Fruit fly (Drosophila melanogaster): Measurements from ENCODE around the gene Cpr72Ea.

Cpr72Ea gene

DNA sequence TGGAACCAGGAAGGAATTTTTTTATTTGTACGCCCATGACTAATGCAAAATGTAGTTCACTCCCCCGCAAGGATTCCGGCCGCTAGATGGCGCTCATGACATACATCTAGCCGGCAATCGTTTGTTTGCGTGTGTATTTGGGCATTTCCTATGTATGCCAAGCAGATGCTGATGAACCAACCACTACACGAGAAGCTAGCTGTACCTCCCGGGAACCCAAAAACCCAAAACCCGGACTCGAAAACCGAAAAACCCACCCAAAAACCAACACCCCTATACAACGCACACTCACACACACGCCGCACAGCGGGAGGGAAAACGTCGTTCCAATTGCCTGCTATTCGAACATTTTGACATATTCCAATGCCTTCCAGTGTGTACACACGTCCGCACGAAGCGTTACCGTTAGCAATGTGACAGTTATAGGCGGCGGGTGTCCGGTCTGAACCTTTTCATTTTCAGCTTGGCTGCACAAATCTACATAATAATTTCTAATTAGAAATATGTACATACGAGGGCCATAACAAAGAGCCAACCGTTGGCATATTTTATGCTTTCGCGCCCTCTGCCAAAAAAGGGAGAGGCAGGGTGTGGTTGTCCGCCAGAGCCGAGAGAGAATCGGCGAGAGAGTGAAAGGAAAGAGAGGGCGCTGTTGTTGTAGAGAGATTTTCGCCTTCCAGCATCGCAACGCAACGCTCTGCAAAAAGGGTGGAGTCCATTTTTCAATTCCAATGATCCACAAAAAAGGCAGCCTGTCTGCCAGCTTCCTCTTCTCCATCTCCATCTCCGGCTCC lies 45.6 kb downstream of the Cpr72Ea start:
- TF ChIP-seq Kr (GFP tag; optimal IDR thresholded peaks at IDR 0.05) (peak; percentile 1), Dref (GFP tag; IDR thresholded peaks at IDR 0.05) (no peak), MBD-R2 (GFP tag; IDR thresholded peaks at IDR 0.05) (0 out of 2 replicates have a peak, but pooled peaks have one; percentile 13), Chrac-16 (GFP tag; optimal IDR thresholded peaks at IDR 0.05) (no peak), Mes4 (GFP tag; optimal IDR thresholded peaks at IDR 0.05) (no peak), CG32767 (GFP tag; IDR thresholded peaks at IDR 0.05) (peak; percentile 35), Rfx (GFP tag; IDR thresholded peaks at IDR 0.05) (no peak), cato (GFP tag; optimal IDR thresholded peaks at IDR 0.05; ENCODE audit: borderline replicate concordance) (no peak), Trl (optimal IDR thresholded peaks at IDR 0.05) (peak; percentile 72 to 76), Trl (GFP tag; optimal IDR thresholded peaks at IDR 0.05) (no peak), CG12942 (GFP tag; optimal IDR thresholded peaks at IDR 0.05) (no peak), CG11398 (GFP tag; optimal IDR thresholded peaks at IDR 0.05) (no peak), tap (tag; optimal IDR thresholded peaks at IDR 0.05) (no peak), fd96Cb (tag; optimal IDR thresholded peaks at IDR 0.05) (no peak), CG10321 (GFP tag; IDR thresholded peaks at IDR 0.05) (no peak), nau (GFP tag; optimal IDR thresholded peaks at IDR 0.05) (no peak), NC2β (GFP tag; optimal IDR thresholded peaks at IDR 0.05) (no peak), Nf-YC (tag; optimal IDR thresholded peaks at IDR 0.05) (peak; percentile 5), CG32772 (GFP tag; IDR thresholded peaks at IDR 0.05) (no peak), CG9876 (GFP tag; optimal IDR thresholded peaks at IDR 0.05) (no peak), Ets97D (GFP tag; optimal IDR thresholded peaks at IDR 0.05) (no peak), CG12104 (GFP tag; optimal IDR thresholded peaks at IDR 0.05) (no peak), D (optimal IDR thresholded peaks at IDR 0.05) (no peak), D (GFP tag; optimal IDR thresholded peaks at IDR 0.05) (no peak), h (optimal IDR thresholded peaks at IDR 0.05) (no peak), pros (GFP tag; optimal IDR thresholded peaks at IDR 0.05) (peak; percentile 64), nom (GFP tag; optimal IDR thresholded peaks at IDR 0.05) (no peak), CG1603 (tag; optimal IDR thresholded peaks at IDR 0.05) (no peak), CG8924 (tag; optimal IDR thresholded peaks at IDR 0.05) (peak; percentile 35), CG15696 (tag; optimal IDR thresholded peaks at IDR 0.05) (no peak), ash1 (GFP tag; optimal IDR thresholded peaks at IDR 0.05) (no peak), Myb (GFP tag; optimal IDR thresholded peaks at IDR 0.05) (no peak), Aef1 (GFP tag; IDR thresholded peaks at IDR 0.05) (no peak), CG7745 (tag; optimal IDR thresholded peaks at IDR 0.05) (no peak), CG15479 (GFP tag; optimal IDR thresholded peaks at IDR 0.05) (no peak), vvl (GFP tag; IDR thresholded peaks at IDR 0.05) (peak; percentile 55; the same call in 1 of the 2 replicates), ham (GFP tag; IDR thresholded peaks at IDR 0.05) (no peak), CkIIα-i1 (GFP tag; IDR thresholded peaks at IDR 0.05) (no peak), bcd (GFP tag; optimal IDR thresholded peaks at IDR 0.05) (no peak), CG15601 (tag; optimal IDR thresholded peaks at IDR 0.05) (no peak), grau (tag; optimal IDR thresholded peaks at IDR 0.05) (peak; percentile 4), seq (GFP tag; IDR thresholded peaks at IDR 0.05) (peak; percentile 49; the same call in 1 of the 2 replicates), CG17328 (GFP tag; IDR thresholded peaks at IDR 0.05) (0 out of 2 replicates have a peak, but pooled peaks have one; percentile 11), HLH4C (GFP tag; IDR thresholded peaks at IDR 0.05; ENCODE audit: partially characterized antibody) (no peak), Tbp (GFP tag; optimal IDR thresholded peaks at IDR 0.05) (no peak), CG5953 (GFP tag; IDR thresholded peaks at IDR 0.05) (no peak), E2f2 (GFP tag; IDR thresholded peaks at IDR 0.05) (no peak), HHEX (GFP tag; optimal IDR thresholded peaks at IDR 0.05) (no peak), dimm (GFP tag; IDR thresholded peaks at IDR 0.05) (no peak), btn (GFP tag; optimal IDR thresholded peaks at IDR 0.05) (no peak), ranshi (GFP tag; IDR thresholded peaks at IDR 0.05) (no peak), twi (tag; optimal IDR thresholded peaks at IDR 0.05) (peak; percentile 90)
